Fruit fly (Drosophila melanogaster): ENCODE data around the gene dmt.

- TF ChIP-seq CG11762 (GFP tag; optimal IDR thresholded peaks at IDR 0.05; ENCODE audit: insufficient read depth): no peak
- TF ChIP-seq Ets96B (tag; optimal IDR thresholded peaks at IDR 0.05): no peak
- no peak for TF ChIP-seq CG6854 (GFP tag; optimal IDR thresholded peaks at IDR 0.05)
- no peak for TF ChIP-seq lz (GFP tag; optimal IDR thresholded peaks at IDR 0.05)
- no peak for TF ChIP-seq CG7368 (GFP tag; optimal IDR thresholded peaks at IDR 0.05)
- no peak for TF ChIP-seq pdm3 (GFP tag; optimal IDR thresholded peaks at IDR 0.05)
Measured at dm6 chr3R:9665405-9665804, 45.5 kb upstream of the dmt start.

All from whole organism, prepupa.